Fruit fly (Drosophila melanogaster) whole organism, embryonic: ENCODE results near the gene grim.

ENCODE experiments used
- Atf6 ChIP-seq: fragments of 200-800 bp; sonication (Bioruptor generic); IDR thresholded peaks from 2 replicates; pipeline ENCODE4 v1.3.6; 2022; ENCODE audit warnings: missing biosample characterization, missing genetic modification characterization
- Awh ChIP-seq: fragments of 200-800 bp; sonication (Bioruptor generic); IDR thresholded peaks from 2 replicates; pipeline ENCODE4, ENCODE4 v1.3.6; 2022; ENCODE audit warnings: missing biosample characterization, missing genetic modification characterization
- BtbVII ChIP-seq: fragments of 200-800 bp; sonication (Bioruptor generic); optimal IDR thresholded peaks from 3 replicates; lab custom pipeline; 2017; ENCODE audit warnings: missing biosample characterization, mild to moderate bottlenecking, missing genetic modification characterization
- CG10209 ChIP-seq: fragments of 200-800 bp; sonication (Bioruptor generic); optimal IDR thresholded peaks from 3 replicates; lab custom pipeline; 2017; ENCODE audit warnings: missing biosample characterization, mild to moderate bottlenecking, missing genetic modification characterization, missing genetic modification reagents
- CG10543 ChIP-seq: fragments of 200-800 bp; sonication (Bioruptor generic); optimal IDR thresholded peaks from 3 replicates; lab custom pipeline; 2017; ENCODE audit warnings: missing biosample characterization, mild to moderate bottlenecking, missing genetic modification characterization, moderate library complexity
- CG11085 ChIP-seq: fragments of 200-800 bp; sonication (Bioruptor generic); IDR thresholded peaks from 2 replicates; pipeline ENCODE4 v1.3.6; 2022; ENCODE audit warnings: missing biosample characterization, missing genetic modification characterization
- CG11695 ChIP-seq: fragments of 200-800 bp; sonication (Bioruptor generic); IDR thresholded peaks from 3 replicates; pipeline ENCODE4 v1.3.6; 2022; ENCODE audit warnings: missing biosample characterization, missing genetic modification characterization
- CG12659 ChIP-seq: fragments of 200-800 bp; sonication (Bioruptor generic); optimal IDR thresholded peaks from 3 replicates; lab custom pipeline; 2017; ENCODE audit warnings: mild to moderate bottlenecking, missing biosample characterization, missing genetic modification reagents, missing genetic modification characterization
- CG13123 ChIP-seq: fragments of 200-800 bp; sonication (Bioruptor generic); optimal IDR thresholded peaks from 2 replicates; lab custom pipeline; 2016; ENCODE audit warnings: missing biosample characterization, missing genetic modification characterization
- CG15073 ChIP-seq: fragments of 200-800 bp; sonication (Bioruptor generic); optimal IDR thresholded peaks from 2 replicates; lab custom pipeline; 2016; ENCODE audit warnings: missing biosample characterization, missing genetic modification characterization
- CG1529 ChIP-seq: fragments of 200-800 bp; sonication (Bioruptor generic); optimal IDR thresholded peaks from 3 replicates; lab custom pipeline; 2018; ENCODE audit warnings: missing biosample characterization, missing genetic modification characterization
- CG15696 ChIP-seq: fragments of 200-800 bp; sonication (Bioruptor generic); optimal IDR thresholded peaks from 2 replicates; lab custom pipeline; 2019; ENCODE audit warnings: missing biosample characterization, mild to moderate bottlenecking, missing genetic modification characterization, moderate library complexity
- CG16779 ChIP-seq: fragments of 200-800 bp; sonication (Bioruptor generic); IDR thresholded peaks from 2 replicates; pipeline ENCODE4 v1.3.6; 2022; ENCODE audit warnings: missing biosample characterization, missing genetic modification characterization
- CG17385 ChIP-seq: fragments of 200-800 bp; sonication (Bioruptor generic); optimal IDR thresholded peaks from 3 replicates; lab custom pipeline; 2018; ENCODE audit warnings: missing biosample characterization, mild to moderate bottlenecking, missing genetic modification characterization
- CG18476 ChIP-seq: fragments of 200-800 bp; sonication (Bioruptor generic); optimal IDR thresholded peaks from 2 replicates; lab custom pipeline; 2016; ENCODE audit warnings: missing biosample characterization, mild to moderate bottlenecking, missing genetic modification characterization
- CG2120 ChIP-seq: fragments of 200-800 bp; sonication (Bioruptor generic); optimal IDR thresholded peaks from 3 replicates; lab custom pipeline; 2016; ENCODE audit warnings: missing biosample characterization, missing genetic modification characterization
- CG32772 ChIP-seq: fragments of 200-800 bp; sonication (Bioruptor generic); IDR thresholded peaks from 2 replicates; pipeline ENCODE4 v1.3.6; 2022; ENCODE audit warnings: missing biosample characterization, missing genetic modification characterization
- CG3281 ChIP-seq: fragments of 200-800 bp; sonication (Bioruptor generic); optimal IDR thresholded peaks from 3 replicates; lab custom pipeline; 2017; ENCODE audit warnings: missing biosample characterization, mild to moderate bottlenecking, missing genetic modification characterization
- CG3726 ChIP-seq: fragments of 200-800 bp; sonication (Bioruptor generic); IDR thresholded peaks from 3 replicates; pipeline ENCODE4, ENCODE4 v1.3.6; 2022; ENCODE audit warnings: missing biosample characterization, missing genetic modification characterization
- CG4328 ChIP-seq: fragments of 200-800 bp; sonication (Bioruptor generic); optimal IDR thresholded peaks from 3 replicates; lab custom pipeline; 2017; ENCODE audit warnings: missing biosample characterization, missing genetic modification reagents, missing genetic modification characterization
- CG5180 ChIP-seq: fragments of 200-800 bp; sonication (Bioruptor generic); optimal IDR thresholded peaks from 3 replicates; lab custom pipeline; 2017; ENCODE audit warnings: missing biosample characterization, missing genetic modification characterization, mild to moderate bottlenecking, moderate library complexity, missing genetic modification reagents
- CG7987 ChIP-seq: fragments of 200-800 bp; sonication (Bioruptor generic); optimal IDR thresholded peaks from 2 replicates; lab custom pipeline; 2018; ENCODE audit warnings: missing biosample characterization, mild to moderate bottlenecking, missing genetic modification characterization, moderate library complexity
- CG8089 ChIP-seq: fragments of 200-800 bp; sonication (Bioruptor generic); optimal IDR thresholded peaks from 3 replicates; lab custom pipeline; 2016; ENCODE audit warnings: missing biosample characterization, missing genetic modification characterization
- CG8478 ChIP-seq: fragments of >200 bp; optimal IDR thresholded peaks from 2 replicates; lab custom pipeline; 2018
- CG9437 ChIP-seq: fragments of 200-800 bp; sonication (Bioruptor generic); optimal IDR thresholded peaks from 2 replicates; lab custom pipeline; 2018; ENCODE audit warnings: missing biosample characterization, mild to moderate bottlenecking, missing genetic modification characterization
- CG9797 ChIP-seq: fragments of 200-800 bp; sonication (Bioruptor generic); optimal IDR thresholded peaks from 3 replicates; lab custom pipeline; 2018; ENCODE audit warnings: missing biosample characterization, mild to moderate bottlenecking, missing genetic modification characterization
- Camta ChIP-seq: fragments of 200-800 bp; sonication (Bioruptor generic); optimal IDR thresholded peaks from 2 replicates; lab custom pipeline; 2016; ENCODE audit warnings: missing biosample characterization, missing genetic modification characterization
- ERR ChIP-seq: fragments of 200-800 bp; sonication (Bioruptor generic); optimal IDR thresholded peaks from 2 replicates; lab custom pipeline; 2016; ENCODE audit warnings: missing biosample characterization, missing genetic modification characterization
- H2.0 ChIP-seq: fragments of 200-800 bp; sonication (Bioruptor generic); IDR thresholded peaks from 2 replicates; pipeline ENCODE4 v1.3.6; 2022; ENCODE audit warnings: missing biosample characterization, missing genetic modification characterization
- HHEX ChIP-seq: fragments of 200-800 bp; sonication (Bioruptor generic); optimal IDR thresholded peaks from 3 replicates; lab custom pipeline; 2017; ENCODE audit warnings: missing biosample characterization, mild to moderate bottlenecking, missing genetic modification characterization, missing genetic modification reagents
- Kr ChIP-seq: fragments of 200-800 bp; sonication (Bioruptor generic); optimal IDR thresholded peaks from 2 replicates; lab custom pipeline; 2017; ENCODE audit warnings: missing biosample characterization, mild to moderate bottlenecking, missing genetic modification characterization
- Mrtf ChIP-seq: fragments of 200-800 bp; sonication (Bioruptor generic); IDR thresholded peaks from 3 replicates; pipeline ENCODE4 v1.3.6; 2022; ENCODE audit warnings: missing biosample characterization, missing genetic modification characterization
- Opbp ChIP-seq: fragments of 200-800 bp; sonication (Bioruptor generic); IDR thresholded peaks from 3 replicates; pipeline ENCODE4 v1.3.6; 2022; ENCODE audit warnings: missing biosample characterization, missing genetic modification characterization; ENCODE audit not compliant: partially characterized antibody
- PHDP ChIP-seq: fragments of 200-800 bp; sonication (Bioruptor generic); optimal IDR thresholded peaks from 3 replicates; lab custom pipeline; 2018; ENCODE audit warnings: missing biosample characterization, mild to moderate bottlenecking, missing genetic modification characterization, moderate library complexity
- Side ChIP-seq: fragments of 200-800 bp; sonication (Bioruptor generic); optimal IDR thresholded peaks from 2 replicates; lab custom pipeline; 2016; ENCODE audit warnings: missing biosample characterization, missing genetic modification characterization
- Sry-δ ChIP-seq: fragments of 200-800 bp; sonication (Bioruptor generic); optimal IDR thresholded peaks from 2 replicates; lab custom pipeline; 2016; ENCODE audit warnings: missing biosample characterization, missing genetic modification characterization
- bcd ChIP-seq: fragments of 200-800 bp; sonication (Bioruptor generic); optimal IDR thresholded peaks from 2 replicates; lab custom pipeline; 2017; ENCODE audit warnings: missing biosample characterization, mild to moderate bottlenecking, missing genetic modification characterization
- bigmax ChIP-seq: fragments of 200-800 bp; sonication (Bioruptor generic); optimal IDR thresholded peaks from 2 replicates; lab custom pipeline; 2018; ENCODE audit warnings: missing biosample characterization, mild to moderate bottlenecking, missing genetic modification characterization
- chn ChIP-seq: fragments of 200-800 bp; sonication (Bioruptor generic); optimal IDR thresholded peaks from 2 replicates; lab custom pipeline; 2016; ENCODE audit warnings: missing biosample characterization, missing genetic modification characterization
- croc ChIP-seq: fragments of 200-800 bp; sonication (Bioruptor generic); conservative IDR thresholded peaks from 3 replicates; pipeline ENCODE4 v1.3.6; 2022; ENCODE audit warnings: missing biosample characterization, missing genetic modification characterization
- emc ChIP-seq: fragments of 200-800 bp; sonication (Bioruptor generic); optimal IDR thresholded peaks from 2 replicates; lab custom pipeline; 2016; ENCODE audit warnings: missing biosample characterization, missing genetic modification characterization
- ewg ChIP-seq: fragments of 200-800 bp; sonication (Bioruptor generic); optimal IDR thresholded peaks from 3 replicates; lab custom pipeline; 2017; ENCODE audit warnings: mild to moderate bottlenecking, missing biosample characterization, missing genetic modification reagents, missing genetic modification characterization
- kah ChIP-seq: fragments of 200-800 bp; sonication (Bioruptor generic); optimal IDR thresholded peaks from 2 replicates; lab custom pipeline; 2018; ENCODE audit warnings: missing biosample characterization, mild to moderate bottlenecking, missing genetic modification characterization
- klu ChIP-seq: fragments of 200-800 bp; sonication (Bioruptor generic); IDR thresholded peaks from 2 replicates; pipeline ENCODE4 v1.3.6; 2022; ENCODE audit warnings: missing biosample characterization, missing genetic modification characterization
- lbe ChIP-seq: fragments of 200-800 bp; sonication (Bioruptor generic); optimal IDR thresholded peaks from 2 replicates; lab custom pipeline; 2016; ENCODE audit warnings: missing biosample characterization, mild to moderate bottlenecking, missing genetic modification characterization
- mam ChIP-seq: fragments of 200-800 bp; sonication (Bioruptor generic); optimal IDR thresholded peaks from 3 replicates; lab custom pipeline; 2016; ENCODE audit warnings: missing biosample characterization, missing genetic modification characterization
- sim ChIP-seq: fragments of 200-800 bp; sonication (Bioruptor generic); IDR thresholded peaks from 2 replicates; pipeline ENCODE4 v1.3.6; 2022; ENCODE audit warnings: missing biosample characterization, missing genetic modification characterization
- sima ChIP-seq: fragments of 200-800 bp; sonication (Bioruptor generic); optimal IDR thresholded peaks from 2 replicates; lab custom pipeline; 2016; ENCODE audit warnings: missing biosample characterization, missing genetic modification characterization
- tio ChIP-seq: fragments of 200-800 bp; sonication (Bioruptor generic); optimal IDR thresholded peaks from 2 replicates; lab custom pipeline; 2017; ENCODE audit warnings: missing biosample characterization, missing genetic modification characterization, inconsistent platforms
- twi ChIP-seq: fragments of 200-800 bp; optimal IDR thresholded peaks from 2 replicates; lab custom pipeline; 2019; ENCODE audit warnings: missing biosample characterization, mild to moderate bottlenecking, missing genetic modification characterization, moderate library complexity
- vfl ChIP-seq: fragments of 200-800 bp; sonication (Bioruptor generic); optimal IDR thresholded peaks from 2 replicates; lab custom pipeline; 2016; ENCODE audit warnings: missing biosample characterization, missing genetic modification characterization

The grim gene

DNA sequence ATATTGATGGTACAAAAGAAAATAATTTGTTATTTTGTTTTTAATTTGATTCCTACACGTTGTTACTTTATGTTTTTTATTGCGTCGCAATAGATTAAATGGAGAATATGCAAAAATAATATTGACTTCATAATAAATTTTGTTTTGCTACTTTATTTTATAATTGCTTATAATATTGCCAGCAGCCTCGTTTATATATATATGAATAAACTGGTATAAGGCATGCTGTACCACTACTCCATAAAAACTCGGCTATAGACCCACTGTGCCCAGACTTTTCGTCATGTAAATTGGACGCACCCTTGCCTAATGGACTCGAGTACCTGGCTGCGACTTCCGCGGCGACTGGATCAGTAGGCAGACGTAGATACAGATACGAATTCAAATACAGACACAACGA, 44.4 kb upstream of the grim start (continued):
- TF ChIP-seq CG10543 (GFP tag; lab: Kevin White, UChicago) (no peak), CG32772 (GFP tag; lab: Robert Waterston, UW) (peak; percentile 30; the same call in 1 of the 2 replicates), emc (GFP tag; lab: Kevin White, UChicago) (no peak), Opbp (GFP tag; lab: Robert Waterston, UW) (no peak), CG15073 (GFP tag; lab: Kevin White, UChicago) (peak; percentile 34), CG5180 (GFP tag; lab: Kevin White, UChicago) (peak; percentile 38), CG9797 (GFP tag; lab: Kevin White, UChicago) (no peak), CG18476 (peak; percentile 59), ewg (GFP tag; lab: Kevin White, UChicago) (peak; percentile 17), twi (tag; lab: Kevin White, UChicago) (peak; percentile 64), CG9437 (GFP tag; lab: Kevin White, UChicago) (peak; percentile 66), PHDP (tag; lab: Kevin White, UChicago) (peak; percentile 65), Camta (GFP tag; lab: Kevin White, UChicago) (peak; percentile 67), lbe (GFP tag; lab: Kevin White, UChicago) (no peak), tio (GFP tag; lab: Kevin White, UChicago) (peak; percentile 84), CG12659 (GFP tag; lab: Kevin White, UChicago) (peak; percentile 48), croc (GFP tag; lab: Robert Waterston, UW) (peak; percentile 86), chn (GFP tag; lab: Kevin White, UChicago) (peak; percentile 73), CG2120 (peak; percentile 25), CG3726 (peak; percentile 52; the same call in 2 of the 3 replicates), CG10209 (GFP tag; lab: Kevin White, UChicago) (peak; percentile 81), ERR (GFP tag; lab: Kevin White, UChicago) (no peak), CG3281 (GFP tag; lab: Kevin White, UChicago) (peak; percentile 28), vfl (peak; percentile 37), klu (0 out of 2 replicates have a peak, but pooled peaks have one; percentile 17), CG15696 (tag; lab: Kevin White, UChicago) (peak; percentile 94), CG8089 (peak; percentile 33), Atf6 (no peak), CG13123 (peak; percentile 53), HHEX (GFP tag; lab: Kevin White, UChicago) (peak; percentile 54), kah (GFP tag; lab: Kevin White, UChicago) (peak; percentile 31), CG7987 (GFP tag; lab: Kevin White, UChicago) (no peak), Sry-δ (GFP tag; lab: Kevin White, UChicago) (no peak), CG4328 (GFP tag; lab: Kevin White, UChicago) (no peak), Kr (GFP tag; lab: Kevin White, UChicago) (no peak), sima (GFP tag; lab: Kevin White, UChicago) (no peak), CG16779 (GFP tag; lab: Robert Waterston, UW) (no peak), bcd (GFP tag; lab: Kevin White, UChicago) (peak; percentile 57), CG11085 (GFP tag; lab: Robert Waterston, UW) (no peak), Side (GFP tag; lab: Kevin White, UChicago) (peak; percentile 53), BtbVII (GFP tag; lab: Kevin White, UChicago) (peak; percentile 23), CG1529 (GFP tag; lab: Kevin White, UChicago) (peak; percentile 81), CG17385 (peak; percentile 62), Mrtf (GFP tag; lab: Robert Waterston, UW) (0 out of 3 replicates have a peak, but pooled peaks have one; percentile 18), sim (GFP tag; lab: Robert Waterston, UW) (peak; percentile 46; the same call in 1 of the 2 replicates), H2.0 (GFP tag; lab: Robert Waterston, UW) (0 out of 2 replicates have a peak, but pooled peaks have one; percentile 20), CG8478 (lab: Kevin White, UChicago) (no peak), bigmax (GFP tag; lab: Kevin White, UChicago) (no peak), CG11695 (peak; percentile 74; the same call in 2 of the 3 replicates), mam (GFP tag; lab: Kevin White, UChicago) (no peak), Awh (GFP tag; lab: Robert Waterston, UW) (peak; percentile 58)
